Fruit fly (Drosophila melanogaster): ENCODE measurements around the gene CG33346.

DNA sequence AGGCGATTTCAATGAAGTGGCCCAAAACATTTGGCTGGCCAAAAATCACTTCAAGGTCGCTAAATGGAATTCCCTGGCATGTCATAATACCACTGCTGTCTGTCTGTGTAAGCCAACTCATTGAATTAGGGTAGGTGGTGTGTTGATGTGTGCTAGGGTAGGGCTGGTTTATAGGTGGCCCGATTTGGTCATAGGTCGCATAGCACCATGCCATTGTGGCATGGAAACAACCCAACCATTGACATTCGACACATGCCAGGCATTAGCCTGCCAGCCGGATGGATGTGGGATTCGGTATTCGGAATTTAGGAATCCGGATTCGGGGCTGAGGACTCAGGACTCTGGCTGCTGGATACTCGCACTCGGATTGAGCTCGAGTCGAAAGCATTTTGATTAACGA, 6.1 kb upstream of the CG33346 start:
- TF ChIP-seq usp (GFP tag; optimal IDR thresholded peaks at IDR 0.05) (no peak), EcR (GFP tag; optimal IDR thresholded peaks at IDR 0.05) (no peak), pan (optimal IDR thresholded peaks at IDR 0.05) (no peak), CG8478 (optimal IDR thresholded peaks at IDR 0.05) (no peak), psq (optimal IDR thresholded peaks at IDR 0.05) (no peak)
